Fruit fly (Drosophila melanogaster): Measurements from ENCODE around the gene MagR.

Gene MagR

DNA sequence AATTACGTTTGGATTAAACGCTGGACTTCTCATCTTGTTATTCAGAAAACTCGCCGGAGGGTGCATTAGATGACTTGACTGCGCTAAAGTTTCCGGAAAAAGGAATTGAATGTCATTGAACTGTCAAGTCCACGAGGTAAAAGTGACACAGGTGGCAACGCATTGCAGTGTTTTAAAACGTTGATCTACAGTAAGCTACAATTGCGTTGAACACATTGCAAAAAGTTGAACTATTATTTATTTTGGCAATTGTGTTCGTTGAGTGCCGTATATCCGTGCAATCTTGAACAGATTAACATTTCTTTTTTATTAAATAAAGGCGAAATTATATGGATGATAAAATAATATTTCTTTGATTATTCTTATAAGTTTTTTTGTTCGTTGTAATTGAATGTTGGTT, 45.3 kb upstream of the MagR start, which contains the start of gene CG15599:
Gene CG15599 (minus strand): TSS at position 101 of the 400 bp plus-strand sequence.
- no peak for TF ChIP-seq fd59A (GFP tag; optimal IDR thresholded peaks at IDR 0.05)
- TF ChIP-seq CG15336 (GFP tag; IDR thresholded peaks at IDR 0.05) = no peak
- TF ChIP-seq CG1621 (tag; optimal IDR thresholded peaks at IDR 0.05) = no peak
- no peak for TF ChIP-seq Blimp-1 (GFP tag; optimal IDR thresholded peaks at IDR 0.05)

DNA sequence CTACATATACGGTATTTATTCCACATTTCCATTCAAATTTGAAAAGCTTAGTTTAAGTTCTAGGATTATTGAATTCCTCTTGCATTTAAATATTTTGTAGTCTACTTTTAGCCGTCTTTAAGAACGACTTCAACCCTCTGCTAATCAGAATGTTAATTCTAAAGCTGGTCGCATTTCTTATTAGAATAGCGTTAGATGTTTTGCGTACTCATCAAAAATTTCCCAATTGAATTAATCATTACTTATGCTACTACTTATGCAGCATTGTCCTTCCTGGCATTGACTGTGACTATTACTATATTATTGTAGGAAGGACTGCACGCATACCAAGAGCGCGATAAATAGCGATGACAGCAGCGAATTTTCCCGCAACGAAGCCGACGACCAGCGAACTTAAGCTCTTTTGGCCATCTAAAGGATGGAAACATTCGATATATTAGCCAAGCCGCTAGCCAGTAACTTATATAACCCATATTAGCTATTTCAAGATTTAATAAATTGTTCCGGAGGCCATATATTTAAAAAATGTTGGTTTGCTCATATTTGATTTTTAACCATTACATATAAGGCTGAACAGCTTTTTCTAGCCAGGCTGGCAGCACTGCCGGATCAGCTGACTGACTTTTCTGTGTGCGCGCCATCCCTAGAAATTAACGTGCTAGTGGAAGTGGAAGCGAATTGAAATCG, 37.1 kb upstream of the MagR start, which contains the start of gene CG8128:
Gene CG8128 (plus strand): TSS at position 641 of the 687 bp plus-strand sequence.
- TF ChIP-seq esn (GFP tag; optimal IDR thresholded peaks at IDR 0.05) = peak; percentile 6
- TF ChIP-seq CG9139 (GFP tag; optimal IDR thresholded peaks at IDR 0.05) = no peak
- no peak for TF ChIP-seq dsx (GFP tag; optimal IDR thresholded peaks at IDR 0.05; ENCODE audit: poor library complexity, severe bottlenecking)
- TF ChIP-seq Sox102F (GFP tag; optimal IDR thresholded peaks at IDR 0.05) = no peak
- TF ChIP-seq CG8119 (GFP tag; IDR thresholded peaks at IDR 0.05) = no peak
- TF ChIP-seq CG6854 (GFP tag; optimal IDR thresholded peaks at IDR 0.05) = no peak
- TF ChIP-seq CG3032 (tag; optimal IDR thresholded peaks at IDR 0.05) = no peak
- TF ChIP-seq CG6163 (GFP tag; IDR thresholded peaks at IDR 0.05) = no peak
- TF ChIP-seq CG32006 (GFP tag; optimal IDR thresholded peaks at IDR 0.05) = no peak
- no peak for TF ChIP-seq fkh (GFP tag; optimal IDR thresholded peaks at IDR 0.05)
- TF ChIP-seq cyc (GFP tag; optimal IDR thresholded peaks at IDR 0.05) = no peak
- TF ChIP-seq vri (GFP tag; optimal IDR thresholded peaks at IDR 0.05) = no peak
- no peak for TF ChIP-seq CG4318 (GFP tag; optimal IDR thresholded peaks at IDR 0.05)
- TF ChIP-seq Hr38 (GFP tag; optimal IDR thresholded peaks at IDR 0.05) = no peak
- TF ChIP-seq Met (GFP tag; optimal IDR thresholded peaks at IDR 0.05) = peak; percentile 13
- no peak for TF ChIP-seq eg (GFP tag; IDR thresholded peaks at IDR 0.05)
- no peak for TF ChIP-seq CG10631 (GFP tag; optimal IDR thresholded peaks at IDR 0.05)
- TF ChIP-seq svp (GFP tag) = peak; percentile 58
- TF ChIP-seq CG10669 (GFP tag; optimal IDR thresholded peaks at IDR 0.05) = no peak
- TF ChIP-seq ss (GFP tag; optimal IDR thresholded peaks at IDR 0.05) = no peak
- TF ChIP-seq net (GFP tag; optimal IDR thresholded peaks at IDR 0.05) = no peak
- TF ChIP-seq fd59A (GFP tag; optimal IDR thresholded peaks at IDR 0.05) = no peak
- TF ChIP-seq CG31627 (GFP tag; optimal IDR thresholded peaks at IDR 0.05) = peak; percentile 6
- TF ChIP-seq Hr4 (GFP tag; optimal IDR thresholded peaks at IDR 0.05) = no peak
- no peak for TF ChIP-seq salr (GFP tag; optimal IDR thresholded peaks at IDR 0.05)
- TF ChIP-seq spab (GFP tag; optimal IDR thresholded peaks at IDR 0.05) = no peak
- peak; percentile 8 for TF ChIP-seq lz (GFP tag; optimal IDR thresholded peaks at IDR 0.05)
- peak; percentile 28 for TF ChIP-seq pdm3 (GFP tag; optimal IDR thresholded peaks at IDR 0.05)
- TF ChIP-seq Hr39 (GFP tag; optimal IDR thresholded peaks at IDR 0.05) = peak; percentile 19
- TF ChIP-seq CG7368 (GFP tag; optimal IDR thresholded peaks at IDR 0.05) = no peak

DNA sequence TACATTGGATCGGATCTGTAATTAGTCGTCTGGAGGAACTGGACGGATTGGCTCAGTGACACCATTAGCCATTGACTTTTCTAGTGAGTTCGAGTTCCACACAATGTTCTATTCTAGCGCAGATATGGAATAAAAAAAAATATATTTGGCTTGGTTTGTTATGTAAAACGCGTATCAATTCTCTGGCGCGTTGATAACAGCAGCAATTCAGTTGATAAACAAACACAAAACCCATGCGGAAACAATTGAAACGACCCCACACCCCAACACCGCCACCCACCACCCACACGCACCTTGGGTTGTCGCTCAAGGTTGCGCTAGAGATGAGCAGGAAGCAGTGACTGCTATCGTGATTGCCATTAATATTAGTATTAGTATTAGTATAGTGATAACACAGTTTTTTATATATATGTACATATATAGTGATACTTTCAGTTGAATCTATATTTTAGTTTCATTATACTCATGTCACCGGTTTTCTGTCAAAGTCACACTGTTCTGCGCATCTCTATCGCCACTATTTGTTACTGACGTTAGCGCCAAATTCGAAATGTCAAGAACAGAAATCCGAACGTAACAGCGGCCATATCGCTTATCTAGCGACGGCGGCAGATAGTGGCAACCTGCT, 36.4 kb upstream of the MagR start:
- TF ChIP-seq CG32006 (GFP tag; optimal IDR thresholded peaks at IDR 0.05) = peak; percentile 86
- peak; percentile 92 for TF ChIP-seq achi (GFP tag; optimal IDR thresholded peaks at IDR 0.05)
- peak; percentile 82 for TF ChIP-seq esn (GFP tag; optimal IDR thresholded peaks at IDR 0.05)
- TF ChIP-seq OdsH (GFP tag; optimal IDR thresholded peaks at IDR 0.05) = peak; percentile 86
- peak; percentile 83 for TF ChIP-seq CG15336 (GFP tag; IDR thresholded peaks at IDR 0.05)
- peak; percentile 86 for TF ChIP-seq Lpt (GFP tag; optimal IDR thresholded peaks at IDR 0.05)
- peak; percentile 73 for TF ChIP-seq topi (GFP tag; optimal IDR thresholded peaks at IDR 0.05)
- TF ChIP-seq fkh (GFP tag; optimal IDR thresholded peaks at IDR 0.05) = peak; percentile 89
- TF ChIP-seq CG31627 (GFP tag; optimal IDR thresholded peaks at IDR 0.05) = peak; percentile 61
- TF ChIP-seq spab (GFP tag; optimal IDR thresholded peaks at IDR 0.05) = peak; percentile 78
- TF ChIP-seq CG1621 (tag; optimal IDR thresholded peaks at IDR 0.05) = peak; percentile 76
- TF ChIP-seq Hr39 (GFP tag; optimal IDR thresholded peaks at IDR 0.05) = peak; percentile 72
- peak; percentile 75 for TF ChIP-seq net (GFP tag; optimal IDR thresholded peaks at IDR 0.05)
- peak; percentile 90 for TF ChIP-seq CG10631 (GFP tag; optimal IDR thresholded peaks at IDR 0.05)
- peak; percentile 88 for TF ChIP-seq CG3919 (GFP tag; optimal IDR thresholded peaks at IDR 0.05)
- peak; percentile 89 for TF ChIP-seq Gug (GFP tag; IDR thresholded peaks at IDR 0.05)
- TF ChIP-seq CG16779 (tag; optimal IDR thresholded peaks at IDR 0.05) = no peak
- TF ChIP-seq fd59A (GFP tag; optimal IDR thresholded peaks at IDR 0.05) = peak; percentile 67
- peak; percentile 81 for TF ChIP-seq CG6276 (GFP tag; optimal IDR thresholded peaks at IDR 0.05)
- TF ChIP-seq CG6792 (GFP tag; optimal IDR thresholded peaks at IDR 0.05) = peak; percentile 83
- TF ChIP-seq CG8632 (GFP tag; optimal IDR thresholded peaks at IDR 0.05) = peak; percentile 79
- TF ChIP-seq CG11902 (GFP tag; optimal IDR thresholded peaks at IDR 0.05) = peak; percentile 78
- TF ChIP-seq Sox14 (GFP tag; optimal IDR thresholded peaks at IDR 0.05) = peak; percentile 68
- TF ChIP-seq Ets96B (tag; optimal IDR thresholded peaks at IDR 0.05) = peak; percentile 86

Measured in whole organism, prepupa.